Fruit fly (Drosophila melanogaster): ENCODE results near the gene cv-c.
A peak's percentile ranks its signal among the peaks of the same experiment; 100 is the strongest.

Gene cv-c

DNA sequence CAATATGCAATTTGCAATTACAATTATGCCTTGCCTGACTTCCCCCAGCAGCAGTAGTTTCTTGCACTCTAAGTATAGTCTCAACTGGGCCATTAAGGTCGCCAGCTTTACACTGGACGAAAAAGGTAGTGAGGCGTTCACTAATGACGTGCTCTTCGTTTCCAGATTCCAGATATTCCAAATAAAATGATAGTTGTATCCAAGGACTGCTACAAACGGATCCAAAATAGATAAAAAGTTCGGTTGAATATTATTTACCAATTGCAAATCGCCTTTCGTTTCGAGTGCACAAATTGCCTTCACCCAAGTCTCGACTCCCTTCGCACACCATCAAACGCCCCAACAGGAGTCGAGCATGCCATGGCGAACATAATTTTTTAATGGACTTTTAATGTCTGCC is 91.0 kb downstream of the cv-c start (continued):
- peak; percentile 54 for TF ChIP-seq fd59A (GFP tag; optimal IDR thresholded peaks at IDR 0.05)
- peak; percentile 49 for TF ChIP-seq Eip75B (GFP tag; optimal IDR thresholded peaks at IDR 0.05)
- TF ChIP-seq topi (GFP tag; optimal IDR thresholded peaks at IDR 0.05), result peak; percentile 25
- TF ChIP-seq acj6 (GFP tag; optimal IDR thresholded peaks at IDR 0.05), result peak; percentile 45
- TF ChIP-seq svp (GFP tag), result peak; percentile 72
- peak; percentile 7 for TF ChIP-seq CG11902 (GFP tag; optimal IDR thresholded peaks at IDR 0.05)
- peak; percentile 49 for TF ChIP-seq CG1621 (tag; optimal IDR thresholded peaks at IDR 0.05)
- TF ChIP-seq fkh (GFP tag; optimal IDR thresholded peaks at IDR 0.05), result no peak
- TF ChIP-seq CG15336 (GFP tag; IDR thresholded peaks at IDR 0.05), result peak; percentile 86
- peak; percentile 65 for TF ChIP-seq CG10631 (GFP tag; optimal IDR thresholded peaks at IDR 0.05)
- TF ChIP-seq Hr38 (GFP tag; optimal IDR thresholded peaks at IDR 0.05), result no peak

DNA sequence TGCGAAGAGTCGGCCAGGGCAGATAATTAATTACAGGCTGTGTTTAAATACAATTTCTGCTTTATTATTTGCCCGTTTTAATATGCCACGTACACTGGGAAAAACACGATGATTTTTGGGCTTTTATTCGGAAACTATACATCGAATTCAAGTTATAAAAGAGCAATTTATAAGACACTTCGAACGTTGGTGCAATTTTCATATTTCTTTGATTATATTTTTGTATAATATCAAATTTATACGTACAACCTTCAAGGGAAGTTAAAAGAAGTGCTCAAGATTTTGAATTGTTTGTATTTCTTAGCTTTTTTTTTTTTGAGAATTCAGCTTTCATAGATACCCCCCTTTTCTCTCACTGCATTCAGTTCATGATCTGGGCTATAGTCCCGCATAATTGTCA is 92.3 kb downstream of the cv-c start:
- no peak for TF ChIP-seq vri (GFP tag; optimal IDR thresholded peaks at IDR 0.05)
- peak; percentile 39 for TF ChIP-seq net (GFP tag; optimal IDR thresholded peaks at IDR 0.05)
- TF ChIP-seq CG6792 (GFP tag; optimal IDR thresholded peaks at IDR 0.05), result no peak
- peak; percentile 51 for TF ChIP-seq Smox (GFP tag; optimal IDR thresholded peaks at IDR 0.05)
- TF ChIP-seq CG3919 (GFP tag; optimal IDR thresholded peaks at IDR 0.05), result peak; percentile 69
- TF ChIP-seq Hr39 (GFP tag; optimal IDR thresholded peaks at IDR 0.05), result peak; percentile 25
- TF ChIP-seq CG31627 (GFP tag; optimal IDR thresholded peaks at IDR 0.05), result peak; percentile 45
- TF ChIP-seq CG11902 (GFP tag; optimal IDR thresholded peaks at IDR 0.05), result peak; percentile 21
- TF ChIP-seq achi (GFP tag; optimal IDR thresholded peaks at IDR 0.05), result peak; percentile 46
- peak; percentile 64 for TF ChIP-seq fd59A (GFP tag; optimal IDR thresholded peaks at IDR 0.05)
- TF ChIP-seq CG11294 (GFP tag; IDR thresholded peaks at IDR 0.05), result peak; percentile 10; the same call in 1 of the 2 replicates
- peak; percentile 30 for TF ChIP-seq CG6276 (GFP tag; optimal IDR thresholded peaks at IDR 0.05)
- TF ChIP-seq topi (GFP tag; optimal IDR thresholded peaks at IDR 0.05), result peak; percentile 62
- peak in 1 of 2 experiments; percentile 41 for TF ChIP-seq salr (GFP tag; optimal IDR thresholded peaks at IDR 0.05)
- peak; percentile 94 for TF ChIP-seq svp (GFP tag)
- peak; percentile 65 for TF ChIP-seq CG3032 (tag; optimal IDR thresholded peaks at IDR 0.05)
- no peak for TF ChIP-seq lz (GFP tag; optimal IDR thresholded peaks at IDR 0.05)
- TF ChIP-seq CG1621 (tag; optimal IDR thresholded peaks at IDR 0.05), result peak; percentile 17
- TF ChIP-seq Met (GFP tag; optimal IDR thresholded peaks at IDR 0.05), result peak; percentile 59
- no peak for TF ChIP-seq Gug (GFP tag; IDR thresholded peaks at IDR 0.05)
- no peak for TF ChIP-seq CG4318 (GFP tag; optimal IDR thresholded peaks at IDR 0.05)
- TF ChIP-seq cyc (GFP tag; optimal IDR thresholded peaks at IDR 0.05), result peak; percentile 48
- TF ChIP-seq CG11762 (GFP tag; optimal IDR thresholded peaks at IDR 0.05; ENCODE audit: insufficient read depth), result peak; percentile 24
- TF ChIP-seq spab (GFP tag; optimal IDR thresholded peaks at IDR 0.05), result peak; percentile 73
- TF ChIP-seq Hr4 (GFP tag; optimal IDR thresholded peaks at IDR 0.05), result peak; percentile 43
- peak; percentile 51 for TF ChIP-seq Sox15 (GFP tag; optimal IDR thresholded peaks at IDR 0.05)
- TF ChIP-seq Eip78C (GFP tag), result peak; percentile 86
- TF ChIP-seq Hr38 (GFP tag; optimal IDR thresholded peaks at IDR 0.05), result no peak
- peak; percentile 66 for TF ChIP-seq Ets96B (tag; optimal IDR thresholded peaks at IDR 0.05)
- TF ChIP-seq Lpt (GFP tag; optimal IDR thresholded peaks at IDR 0.05), result peak; percentile 33
- TF ChIP-seq fkh (GFP tag; optimal IDR thresholded peaks at IDR 0.05), result no peak
- TF ChIP-seq CG10631 (GFP tag; optimal IDR thresholded peaks at IDR 0.05), result peak; percentile 28
- TF ChIP-seq dac (GFP tag; optimal IDR thresholded peaks at IDR 0.05), result no peak
- peak; percentile 55 for TF ChIP-seq esn (GFP tag; optimal IDR thresholded peaks at IDR 0.05)
- no peak for TF ChIP-seq CG6854 (GFP tag; optimal IDR thresholded peaks at IDR 0.05)
- peak; percentile 65 for TF ChIP-seq OdsH (GFP tag; optimal IDR thresholded peaks at IDR 0.05)
- TF ChIP-seq CG6163 (GFP tag; IDR thresholded peaks at IDR 0.05), result peak; percentile 66
- no peak for TF ChIP-seq Ets21C (GFP tag; optimal IDR thresholded peaks at IDR 0.05)
- peak; percentile 74 for TF ChIP-seq CG6808 (GFP tag; optimal IDR thresholded peaks at IDR 0.05)
- TF ChIP-seq Sox102F (GFP tag; optimal IDR thresholded peaks at IDR 0.05), result peak; percentile 43
- TF ChIP-seq CG8119 (GFP tag; IDR thresholded peaks at IDR 0.05), result peak; percentile 61; the same call in 2 of the 3 replicates
- TF ChIP-seq pdm3 (GFP tag; optimal IDR thresholded peaks at IDR 0.05), result peak; percentile 57
- TF ChIP-seq CG7368 (GFP tag; optimal IDR thresholded peaks at IDR 0.05), result peak; percentile 56
- TF ChIP-seq Sox14 (GFP tag; optimal IDR thresholded peaks at IDR 0.05), result peak; percentile 36
- peak; percentile 38 for TF ChIP-seq Eip75B (GFP tag; optimal IDR thresholded peaks at IDR 0.05)
- TF ChIP-seq CG10669 (GFP tag; optimal IDR thresholded peaks at IDR 0.05), result peak; percentile 70
- no peak for TF ChIP-seq Blimp-1 (GFP tag; optimal IDR thresholded peaks at IDR 0.05)

All from whole organism, prepupa.